Worm (Caenorhabditis elegans) whole organism, L4/young adult: ENCODE data around the gene F55B12.2.

Source experiments
- W03F9.2 ChIP-seq: fragments of 150-350 bp; optimal IDR thresholded peaks from 2 replicates; lab custom pipeline; 2014; ENCODE audit warnings: missing biosample characterization, missing genetic modification characterization
- dao-5 ChIP-seq: sonication (generic microtip); optimal IDR thresholded peaks from 2 replicates; lab custom pipeline; 2016; ENCODE audit warnings: missing genotype, missing genetic modification characterization, moderate library complexity, missing compliant biosample characterization

DNA sequence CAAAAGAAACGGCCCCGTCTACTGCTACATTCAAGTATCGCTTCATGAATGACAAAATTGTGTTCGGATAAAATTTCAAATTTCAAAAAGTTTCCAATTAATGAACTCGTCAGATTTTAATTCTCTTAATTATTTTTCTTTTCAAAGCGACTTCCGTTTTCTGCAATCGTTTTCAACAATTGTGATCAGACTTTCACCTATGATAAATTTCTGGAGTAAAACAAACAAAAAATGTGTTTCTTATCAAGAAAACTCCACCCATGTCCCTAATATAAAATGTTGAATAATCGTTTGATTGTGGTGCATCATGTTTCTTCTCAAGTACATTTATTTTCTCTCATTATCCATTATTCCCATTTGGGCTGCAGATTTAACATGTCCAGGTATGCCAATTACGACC, 45.6 kb downstream of the F55B12.2 start, which contains the start of gene F20G2.5:
- TF ChIP-seq dao-5 (tag; lab: Kevin White, UChicago), result no peak
- no peak for TF ChIP-seq W03F9.2 (tag; lab: Kevin White, UChicago)
